Worm (Caenorhabditis elegans) whole organism, L2 larva: ENCODE measurements around the gene T07C4.3.

ENCODE experiments used
- mdl-1 ChIP-seq, 2 experiments: fragments of 150-350 bp in 1 of 2; sonication (generic microtip) in 1 of 2; optimal IDR thresholded peaks; 2 replicates each; lab custom pipeline; 2017; ENCODE audit warnings: missing biosample characterization in 2 of 2, missing genetic modification characterization in 2 of 2
- nhr-10 ChIP-seq: sonication (generic microtip); optimal IDR thresholded peaks from 2 replicates; lab custom pipeline; 2017; ENCODE audit warnings: missing biosample characterization, missing genetic modification characterization
- nhr-11 ChIP-seq: fragments of 150-350 bp; optimal IDR thresholded peaks from 2 replicates; lab custom pipeline; 2014; ENCODE audit warnings: missing biosample characterization, missing genetic modification characterization
- nhr-237 ChIP-seq: fragments of 150-350 bp; optimal IDR thresholded peaks from 2 replicates; lab custom pipeline; 2014; ENCODE audit warnings: missing biosample characterization, missing genetic modification characterization
- unc-62 ChIP-seq: fragments of 150-350 bp; optimal IDR thresholded peaks from 2 replicates; lab custom pipeline; 2014; ENCODE audit warnings: missing biosample characterization, missing genetic modification reagents, missing genetic modification characterization

DNA sequence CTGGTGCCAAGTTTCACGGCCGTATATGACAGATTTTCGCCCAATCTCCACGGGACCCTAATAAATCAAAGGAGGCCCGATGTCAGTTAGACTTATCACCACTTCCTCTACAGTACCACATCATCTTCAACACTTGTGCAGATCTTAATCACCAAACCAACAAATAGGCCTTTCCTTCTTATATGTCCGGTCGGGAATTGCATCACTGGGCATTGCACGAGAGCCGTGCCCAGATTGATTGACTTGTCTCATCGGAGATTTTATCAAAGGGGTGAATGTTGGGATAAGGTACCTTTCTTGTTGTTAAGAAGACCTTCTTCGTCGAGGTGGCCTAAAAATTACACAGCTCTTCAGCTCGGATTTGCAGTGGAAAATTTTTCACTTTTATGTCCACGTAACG is 7.2 kb upstream of the T07C4.3 start:
- TF ChIP-seq mdl-1 (tag; optimal IDR thresholded peaks at IDR 0.05; lab: Kevin White, UChicago) (no peak), nhr-237 (tag; lab: Kevin White, UChicago) (no peak), nhr-11 (tag; lab: Kevin White, UChicago) (no peak), unc-62 (GFP tag; lab: Kevin White, UChicago) (no peak), nhr-10 (no peak)
